Fruit fly (Drosophila melanogaster) whole organism, embryonic: Measurements from ENCODE around the gene rt.

Experiments
- Aef1 ChIP-seq: fragments of 200-800 bp; sonication (Bioruptor generic); IDR thresholded peaks from 3 replicates; pipeline ENCODE4 v1.3.6; 2022; ENCODE audit warnings: missing biosample characterization, missing genetic modification characterization
- Blimp-1 ChIP-seq: fragments of 200-800 bp; sonication (Bioruptor generic); optimal IDR thresholded peaks from 3 replicates; lab custom pipeline; 2018; ENCODE audit warnings: missing biosample characterization, missing genetic modification characterization, mild to moderate bottlenecking, moderate library complexity, missing genetic modification reagents
- CG10565 ChIP-seq: fragments of 200-800 bp; sonication (Bioruptor generic); optimal IDR thresholded peaks from 3 replicates; lab custom pipeline; 2016; ENCODE audit warnings: missing biosample characterization, mild to moderate bottlenecking, missing genetic modification characterization
- CG12744 ChIP-seq: fragments of 200-800 bp; sonication (Bioruptor generic); optimal IDR thresholded peaks from 2 replicates; lab custom pipeline; 2016; ENCODE audit warnings: missing biosample characterization, missing genetic modification characterization
- CG14965 ChIP-seq: fragments of 200-800 bp; sonication (Bioruptor generic); optimal IDR thresholded peaks from 2 replicates; lab custom pipeline; 2016; ENCODE audit warnings: missing biosample characterization, missing genetic modification characterization, borderline replicate concordance
- CG17186 ChIP-seq: fragments of 200-800 bp; sonication (Bioruptor generic); optimal IDR thresholded peaks from 3 replicates; lab custom pipeline; 2017; ENCODE audit warnings: missing biosample characterization, missing genetic modification reagents, missing genetic modification characterization
- CG17361 ChIP-seq: fragments of 200-800 bp; sonication (Bioruptor generic); IDR thresholded peaks from 3 replicates; pipeline ENCODE4 v1.3.6; 2022; ENCODE audit warnings: missing biosample characterization, missing genetic modification characterization
- CG2202 ChIP-seq: fragments of 200-800 bp; sonication (Bioruptor generic); optimal IDR thresholded peaks from 2 replicates; lab custom pipeline; 2018; ENCODE audit warnings: missing biosample characterization, mild to moderate bottlenecking, missing genetic modification characterization
- CG2889 ChIP-seq: fragments of 200-800 bp; sonication (Bioruptor generic); IDR thresholded peaks from 3 replicates; pipeline ENCODE4 v1.3.6; 2022; ENCODE audit warnings: missing biosample characterization, missing genetic modification characterization
- CG33213 ChIP-seq: fragments of 200-800 bp; sonication (Bioruptor generic); optimal IDR thresholded peaks from 3 replicates; lab custom pipeline; 2016; ENCODE audit warnings: missing biosample characterization, missing genetic modification characterization
- CG34422 ChIP-seq: fragments of 200-800 bp; sonication (Bioruptor generic); IDR thresholded peaks from 3 replicates; pipeline ENCODE4 v1.3.6; 2022; ENCODE audit warnings: missing biosample characterization, missing genetic modification characterization
- CG42726 ChIP-seq: fragments of 200-800 bp; sonication (Bioruptor generic); IDR thresholded peaks from 2 replicates; pipeline ENCODE4 v1.3.6; 2022; ENCODE audit warnings: missing biosample characterization, missing genetic modification characterization; ENCODE audit not compliant: partially characterized antibody
- CG43689 ChIP-seq: fragments of 200-800 bp; sonication (Bioruptor generic); IDR thresholded peaks from 2 replicates; pipeline ENCODE4 v1.3.6; 2022; ENCODE audit warnings: missing biosample characterization, missing genetic modification characterization
- CG5180 ChIP-seq: fragments of 200-800 bp; sonication (Bioruptor generic); optimal IDR thresholded peaks from 3 replicates; lab custom pipeline; 2017; ENCODE audit warnings: missing biosample characterization, missing genetic modification characterization, mild to moderate bottlenecking, moderate library complexity, missing genetic modification reagents
- CG6654 ChIP-seq: fragments of 200-800 bp; sonication (Bioruptor generic); optimal IDR thresholded peaks from 2 replicates; lab custom pipeline; 2017; ENCODE audit warnings: missing biosample characterization, mild to moderate bottlenecking, missing genetic modification characterization
- CG6765 ChIP-seq: fragments of 200-800 bp; sonication (Bioruptor generic); optimal IDR thresholded peaks from 3 replicates; lab custom pipeline; 2017; ENCODE audit warnings: missing biosample characterization, mild to moderate bottlenecking, missing genetic modification characterization
- CG7987 ChIP-seq: fragments of 200-800 bp; sonication (Bioruptor generic); optimal IDR thresholded peaks from 2 replicates; lab custom pipeline; 2018; ENCODE audit warnings: missing biosample characterization, mild to moderate bottlenecking, missing genetic modification characterization, moderate library complexity
- CG8290 ChIP-seq, 3 experiments: fragments of 200-800 bp; sonication (Bioruptor generic); optimal IDR thresholded peaks; 2 replicates each; lab custom pipeline; 2016 to 2019; ENCODE audit warnings: missing biosample characterization in 3 of 3, missing genetic modification characterization in 3 of 3, mild to moderate bottlenecking in 2 of 3, moderate library complexity in 1 of 3
- CG9727 ChIP-seq: fragments of 200-800 bp; sonication (Bioruptor generic); optimal IDR thresholded peaks from 3 replicates; lab custom pipeline; 2017; ENCODE audit warnings: missing biosample characterization, mild to moderate bottlenecking, missing genetic modification characterization
- CG9932 ChIP-seq: fragments of 200-800 bp; sonication (Bioruptor generic); IDR thresholded peaks from 2 replicates; pipeline ENCODE4 v1.3.6; 2022; ENCODE audit warnings: missing biosample characterization, missing genetic modification characterization
- Dll ChIP-seq: fragments of 200-800 bp; sonication (Bioruptor generic); IDR thresholded peaks from 4 replicates; pipeline ENCODE4 v1.3.6; 2022; ENCODE audit warnings: missing biosample characterization, missing genetic modification characterization; ENCODE audit not compliant: partially characterized antibody
- Elba2 ChIP-seq: fragments of 200-800 bp; sonication (Bioruptor generic); optimal IDR thresholded peaks from 3 replicates; lab custom pipeline; 2016; ENCODE audit warnings: missing biosample characterization, missing genetic modification characterization
- H15 ChIP-seq: fragments of 200-800 bp; sonication (Bioruptor generic); IDR thresholded peaks from 3 replicates; pipeline ENCODE4 v1.3.6; 2022; ENCODE audit warnings: missing biosample characterization, missing genetic modification characterization
- Hmr ChIP-seq: fragments of 200-800 bp; sonication (Bioruptor generic); optimal IDR thresholded peaks from 3 replicates; lab custom pipeline; 2017; ENCODE audit warnings: mild to moderate bottlenecking, missing biosample characterization, missing genetic modification reagents, missing genetic modification characterization
- Hr3 ChIP-seq: fragments of 200-800 bp; sonication (Bioruptor generic); optimal IDR thresholded peaks from 3 replicates; lab custom pipeline; 2016; ENCODE audit warnings: missing biosample characterization, missing genetic modification characterization
- NFAT ChIP-seq: fragments of 200-800 bp; sonication (Bioruptor generic); IDR thresholded peaks from 2 replicates; pipeline ENCODE4 v1.3.6; 2022; ENCODE audit warnings: missing biosample characterization, missing genetic modification characterization
- Optix ChIP-seq: fragments of 200-800 bp; sonication (Bioruptor generic); IDR thresholded peaks from 3 replicates; pipeline ENCODE4 v1.3.6; 2022; ENCODE audit warnings: missing biosample characterization, missing genetic modification characterization
- Pdp1 ChIP-seq, 2 experiments: fragments of 200-800 bp; sonication (Bioruptor generic); optimal IDR thresholded peaks; 3 replicates each; lab custom pipeline; 2016; ENCODE audit warnings: missing biosample characterization in 2 of 2, missing genetic modification characterization in 2 of 2, mild to moderate bottlenecking in 1 of 2, moderate library complexity in 1 of 2
- Sox102F ChIP-seq: fragments of 200-800 bp; sonication (Bioruptor generic); optimal IDR thresholded peaks from 2 replicates; lab custom pipeline; 2018; ENCODE audit warnings: missing biosample characterization, mild to moderate bottlenecking, missing genetic modification characterization, moderate library complexity
- bcd ChIP-seq: fragments of 200-800 bp; sonication (Bioruptor generic); optimal IDR thresholded peaks from 2 replicates; lab custom pipeline; 2017; ENCODE audit warnings: missing biosample characterization, mild to moderate bottlenecking, missing genetic modification characterization
- gem ChIP-seq: fragments of 200-800 bp; sonication (Bioruptor generic); optimal IDR thresholded peaks from 2 replicates; lab custom pipeline; 2019; ENCODE audit warnings: missing biosample characterization, mild to moderate bottlenecking, missing genetic modification characterization, moderate library complexity
- her ChIP-seq: fragments of 200-800 bp; sonication (Bioruptor generic); optimal IDR thresholded peaks from 2 replicates; lab custom pipeline; 2016; ENCODE audit warnings: missing biosample characterization, missing genetic modification characterization
- hth ChIP-seq: fragments of >200 bp; optimal IDR thresholded peaks from 2 replicates; lab custom pipeline; 2017; ENCODE audit warnings: inconsistent platforms
- lov ChIP-seq, 2 experiments: fragments of 200-800 bp in 1 of 2; fragments of >200 bp in 1 of 2; sonication (Bioruptor generic) in 1 of 2; IDR thresholded peaks in 1 of 2; optimal IDR thresholded peaks in 1 of 2; 2 replicates in 1 of 2; 3 replicates in 1 of 2; pipeline versions ENCODE4 v1.3.6 to Lab custom; 2017 to 2022; ENCODE audit warnings: missing biosample characterization in 1 of 2, missing genetic modification characterization in 1 of 2
- odd ChIP-seq: fragments of 200-800 bp; sonication (Bioruptor generic); optimal IDR thresholded peaks from 2 replicates; lab custom pipeline; 2017; ENCODE audit warnings: missing biosample characterization, mild to moderate bottlenecking, missing genetic modification characterization
- pita ChIP-seq: fragments of 200-800 bp; sonication (Bioruptor generic); optimal IDR thresholded peaks from 2 replicates; lab custom pipeline; 2017; ENCODE audit warnings: missing biosample characterization, mild to moderate bottlenecking, missing genetic modification characterization
- prd ChIP-seq, 3 experiments: fragments of >200 bp in 2 of 3; fragments of 200-800 bp in 1 of 3; sonication (Bioruptor generic) in 1 of 3; optimal IDR thresholded peaks in 2 of 3; IDR thresholded peaks in 1 of 3; 2 replicates in 2 of 3; 3 replicates in 1 of 3; pipeline versions ENCODE4 v1.3.6 to Lab custom; 2017 to 2022; ENCODE audit warnings: missing biosample characterization in 1 of 3, missing genetic modification characterization in 1 of 3
- psq ChIP-seq: fragments of 200-800 bp; sonication (Bioruptor generic); optimal IDR thresholded peaks from 2 replicates; lab custom pipeline; 2017; ENCODE audit warnings: missing biosample characterization, missing genetic modification characterization
- pzg ChIP-seq: fragments of 200-800 bp; sonication (Bioruptor generic); optimal IDR thresholded peaks from 3 replicates; lab custom pipeline; 2018; ENCODE audit warnings: missing biosample characterization, mild to moderate bottlenecking, missing genetic modification characterization, moderate library complexity
- rib ChIP-seq: fragments of 200-800 bp; sonication (Bioruptor generic); IDR thresholded peaks from 2 replicates; pipeline ENCODE4 v1.3.6; 2022; ENCODE audit warnings: missing biosample characterization, missing genetic modification characterization
- schlank ChIP-seq: fragments of 200-800 bp; sonication (Bioruptor generic); optimal IDR thresholded peaks from 2 replicates; lab custom pipeline; 2018; ENCODE audit warnings: missing biosample characterization, mild to moderate bottlenecking, missing genetic modification characterization
- slbo ChIP-seq: fragments of 200-800 bp; sonication (Bioruptor generic); IDR thresholded peaks from 2 replicates; pipeline ENCODE4 v1.3.6; 2022; ENCODE audit warnings: missing biosample characterization, missing genetic modification characterization
- slou ChIP-seq: fragments of 200-800 bp; sonication (Bioruptor generic); optimal IDR thresholded peaks from 3 replicates; lab custom pipeline; 2016; ENCODE audit warnings: missing biosample characterization, missing genetic modification characterization
- sr ChIP-seq: fragments of 200-800 bp; sonication (Bioruptor generic); IDR thresholded peaks from 3 replicates; pipeline ENCODE4 v1.3.6; 2022; ENCODE audit warnings: missing biosample characterization, missing genetic modification characterization
- tx ChIP-seq: fragments of 200-800 bp; sonication (Bioruptor generic); optimal IDR thresholded peaks from 2 replicates; lab custom pipeline; 2016; ENCODE audit warnings: missing biosample characterization, missing genetic modification characterization
- unc-4 ChIP-seq: fragments of 200-800 bp; sonication (Bioruptor generic); IDR thresholded peaks from 2 replicates; pipeline ENCODE4 v1.3.6; 2022; ENCODE audit warnings: missing biosample characterization, missing genetic modification characterization; ENCODE audit not compliant: partially characterized antibody
- vfl ChIP-seq: fragments of 200-800 bp; sonication (Bioruptor generic); optimal IDR thresholded peaks from 2 replicates; lab custom pipeline; 2016; ENCODE audit warnings: missing biosample characterization, missing genetic modification characterization
- wdn ChIP-seq: fragments of 200-800 bp; sonication (Bioruptor generic); IDR thresholded peaks from 2 replicates; pipeline ENCODE4 v1.3.6; 2022; ENCODE audit warnings: missing biosample characterization, missing genetic modification characterization

The rt gene

dm6 chr3L:11551949-11552348, 35.6 kb downstream of the rt start (continued):
- TF ChIP-seq psq (GFP tag; lab: Kevin White, UChicago), result no peak
- TF ChIP-seq Aef1 (GFP tag; lab: Robert Waterston, UW), result no peak
- TF ChIP-seq CG17186, result no peak
- no peak for TF ChIP-seq Optix (GFP tag; lab: Robert Waterston, UW)
- no peak for TF ChIP-seq tx (GFP tag; lab: Kevin White, UChicago)
- peak; percentile 53 for TF ChIP-seq Sox102F (GFP tag; lab: Kevin White, UChicago)
- no peak for TF ChIP-seq CG33213 (GFP tag; lab: Kevin White, UChicago)
- 0 out of 3 replicates have a peak, but pooled peaks have one; percentile 45 for TF ChIP-seq H15 (GFP tag; lab: Robert Waterston, UW)
- TF ChIP-seq CG7987 (GFP tag; lab: Kevin White, UChicago), result no peak
- peak; percentile 12 for TF ChIP-seq bcd
- TF ChIP-seq vfl (GFP tag; lab: Kevin White, UChicago), result no peak
- no peak for TF ChIP-seq pita
- TF ChIP-seq odd, result no peak
- TF ChIP-seq slou (GFP tag; lab: Kevin White, UChicago), result no peak
- TF ChIP-seq CG12744 (GFP tag; lab: Kevin White, UChicago), result no peak
- TF ChIP-seq CG34422 (GFP tag; lab: Robert Waterston, UW), result peak; percentile 29; the same call in 1 of the 3 replicates
- no peak for TF ChIP-seq CG6654
- peak; percentile 41 for TF ChIP-seq CG2202
- TF ChIP-seq her (GFP tag; lab: Kevin White, UChicago), result no peak
- TF ChIP-seq CG10565 (GFP tag; lab: Kevin White, UChicago), result no peak
- TF ChIP-seq Elba2 (GFP tag; lab: Kevin White, UChicago), result no peak
- TF ChIP-seq Blimp-1 (GFP tag; lab: Kevin White, UChicago), result peak; percentile 68
- no peak for TF ChIP-seq Dll (GFP tag; lab: Robert Waterston, UW)
- no peak for TF ChIP-seq schlank (tag; lab: Kevin White, UChicago)
- TF ChIP-seq CG5180, result peak; percentile 27
- no peak for TF ChIP-seq CG43689
- no peak for TF ChIP-seq wdn
- no peak for TF ChIP-seq prd (optimal IDR thresholded peaks at IDR 0.05; lab: Kevin White, UChicago)
- peak; percentile 67 for TF ChIP-seq prd (GFP tag; IDR thresholded peaks at IDR 0.05; lab: Robert Waterston, UW)
- no peak for TF ChIP-seq CG2889 (GFP tag; lab: Robert Waterston, UW)
- TF ChIP-seq hth, result no peak
- TF ChIP-seq CG14965 (GFP tag; lab: Kevin White, UChicago), result no peak
- TF ChIP-seq CG9932, result no peak
- TF ChIP-seq, all 482 proteins: peak for 129

dm6 chr3L:11550359-11551056, 37.1 kb downstream of the rt start:
- TF ChIP-seq Hmr (GFP tag; lab: Kevin White, UChicago) (peak; percentile 46), CG42726 (GFP tag; lab: Robert Waterston, UW) (no peak), unc-4 (GFP tag; lab: Robert Waterston, UW) (0 out of 2 replicates have a peak, but pooled peaks have one; percentile 25), NFAT (GFP tag; lab: Robert Waterston, UW) (0 out of 2 replicates have a peak, but pooled peaks have one; percentile 6), gem (tag; lab: Kevin White, UChicago) (no peak), Elba2 (GFP tag; lab: Kevin White, UChicago) (no peak), lov (optimal IDR thresholded peaks at IDR 0.05; lab: Kevin White, UChicago) (no peak), lov (GFP tag; IDR thresholded peaks at IDR 0.05; lab: Robert Waterston, UW) (no peak), CG17361 (GFP tag; lab: Robert Waterston, UW) (0 out of 3 replicates have a peak, but pooled peaks have one; percentile 20), CG8290 (GFP tag; optimal IDR thresholded peaks at IDR 0.05; lab: Kevin White, UChicago) (no peak), CG8290 (tag; optimal IDR thresholded peaks at IDR 0.05; lab: Kevin White, UChicago) (peak in 1 of 2 experiments; percentile 64), rib (GFP tag; lab: Robert Waterston, UW) (peak; percentile 37; the same call in 1 of the 2 replicates), sr (GFP tag; lab: Robert Waterston, UW) (peak; percentile 72; the same call in 2 of the 3 replicates), schlank (tag; lab: Kevin White, UChicago) (no peak), Pdp1 (GFP tag; optimal IDR thresholded peaks at IDR 0.05; lab: Kevin White, UChicago) (no peak), slbo (GFP tag; lab: Robert Waterston, UW) (peak; percentile 44; the same call in 1 of the 2 replicates), Hr3 (GFP tag; lab: Kevin White, UChicago) (no peak), CG9727 (GFP tag; lab: Kevin White, UChicago) (no peak), pzg (GFP tag; lab: Kevin White, UChicago) (no peak), CG6765 (peak; percentile 22)
